Worm (Caenorhabditis elegans) whole organism, L1 larva: ENCODE measurements around the gene C47E8.4.

ENCODE experiments used
- fkh-10 ChIP-seq: sonication (generic microtip); optimal IDR thresholded peaks from 2 replicates; lab custom pipeline; 2017; ENCODE audit warnings: missing biosample characterization, missing genetic modification reagents, missing genetic modification characterization
- hlh-4 ChIP-seq: sonication (generic microtip); optimal IDR thresholded peaks from 2 replicates; lab custom pipeline; 2016; ENCODE audit warnings: mild to moderate bottlenecking, missing genetic modification characterization, missing compliant biosample characterization
- lin-39 ChIP-seq: fragments of 150-350 bp; optimal IDR thresholded peaks from 2 replicates; lab custom pipeline; 2014; ENCODE audit warnings: missing biosample characterization, missing genetic modification reagents, missing genetic modification characterization
- pag-3 ChIP-seq: sonication (generic microtip); optimal IDR thresholded peaks from 2 replicates; lab custom pipeline; 2017; ENCODE audit warnings: missing genetic modification characterization, mild to moderate bottlenecking, missing compliant biosample characterization, antibody characterized with exemption, borderline replicate concordance; ENCODE audit not compliant: insufficient read depth

ce11 chrV:14707958-14708357 is 22.7 kb upstream of the C47E8.4 start, which contains the start of gene R08A2.9:
- no peak for TF ChIP-seq hlh-4 (tag; lab: Kevin White, UChicago)
- TF ChIP-seq lin-39 (tag; lab: Kevin White, UChicago) = no peak
- no peak for TF ChIP-seq pag-3 (tag; lab: Kevin White, UChicago)
- no peak for TF ChIP-seq fkh-10 (GFP tag; lab: Kevin White, UChicago)
